Worm (Caenorhabditis elegans): ENCODE measurements around the gene C01G12.9.

DNA sequence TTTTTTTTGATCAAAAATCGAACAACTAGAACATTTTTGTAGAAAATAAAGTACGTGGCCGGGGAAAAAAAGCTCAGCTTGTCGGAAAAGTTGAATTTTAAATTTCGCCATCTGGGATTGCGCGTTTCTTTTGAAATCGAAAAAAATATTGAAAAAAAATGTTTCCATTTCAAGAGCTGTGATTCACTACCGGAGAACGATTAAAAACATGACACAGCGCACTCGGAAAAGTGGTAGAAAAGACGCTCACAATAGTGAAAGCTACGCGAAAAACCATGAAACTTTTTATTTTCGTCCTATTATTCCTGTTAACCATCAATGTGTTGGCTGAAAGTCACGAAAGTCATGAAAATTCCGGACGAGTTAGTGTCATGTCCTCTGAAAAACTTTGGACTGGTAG is 41.1 kb upstream of the C01G12.9 start, which contains the start of the genes clec-147 and C04H5.7:
- TF ChIP-seq dpl-1 (GFP tag; optimal IDR thresholded peaks at IDR 0.05) (no peak), F57C9.4 (tag; optimal IDR thresholded peaks at IDR 0.05) (no peak), nhr-90 (tag; optimal IDR thresholded peaks at IDR 0.05) (no peak), nhr-80 (tag; optimal IDR thresholded peaks at IDR 0.05) (no peak), rec-8 (tag; optimal IDR thresholded peaks at IDR 0.05) (no peak)
